Fruit fly (Drosophila melanogaster): ENCODE results near the gene sinah.

Gene sinah

dm6 chr3L:16875959-16876358, 17.1 kb downstream of the sinah start:
- TF ChIP-seq Ets96B (tag; optimal IDR thresholded peaks at IDR 0.05) = no peak

- TF ChIP-seq salr (GFP tag; optimal IDR thresholded peaks at IDR 0.05) = no peak
- TF ChIP-seq Gug (GFP tag; IDR thresholded peaks at IDR 0.05) = no peak
- TF ChIP-seq fd59A (GFP tag; optimal IDR thresholded peaks at IDR 0.05) = no peak
- TF ChIP-seq eg (GFP tag; IDR thresholded peaks at IDR 0.05) = peak; percentile 33; the same call in 2 of the 3 replicates
- TF ChIP-seq svp (GFP tag) = peak; percentile 57
- TF ChIP-seq fkh (GFP tag; optimal IDR thresholded peaks at IDR 0.05) = peak; percentile 10
- no peak for TF ChIP-seq Sox15 (GFP tag; optimal IDR thresholded peaks at IDR 0.05)
- peak; percentile 48 for TF ChIP-seq Eip78C (GFP tag)
- TF ChIP-seq vri (GFP tag; optimal IDR thresholded peaks at IDR 0.05) = peak; percentile 2
- TF ChIP-seq CG8632 (GFP tag; optimal IDR thresholded peaks at IDR 0.05) = no peak
- TF ChIP-seq CG6163 (GFP tag; IDR thresholded peaks at IDR 0.05) = 0 out of 3 replicates have a peak, but pooled peaks have one; percentile 34
- TF ChIP-seq pdm3 (GFP tag; optimal IDR thresholded peaks at IDR 0.05) = no peak
Observed at dm6 chr3L:16876785-16877468, 18.0 kb downstream of the sinah start, which contains the start of gene CG32170. Gene CG32170 (plus strand): TSS chr3L:16877309.

- TF ChIP-seq net (GFP tag; optimal IDR thresholded peaks at IDR 0.05) = no peak
- TF ChIP-seq svp (GFP tag) = peak; percentile 92
- TF ChIP-seq dsx (GFP tag; optimal IDR thresholded peaks at IDR 0.05; ENCODE audit: poor library complexity, severe bottlenecking) = peak; percentile 15
- TF ChIP-seq vri (GFP tag; optimal IDR thresholded peaks at IDR 0.05) = peak; percentile 91
Observed at dm6 chr3L:16878830-16879536, 20.1 kb downstream of the sinah start.

dm6 chr3L:16881097-16881496, 22.2 kb downstream of the sinah start:
- TF ChIP-seq Hr39 (GFP tag; optimal IDR thresholded peaks at IDR 0.05) (no peak), CG6276 (GFP tag; optimal IDR thresholded peaks at IDR 0.05) (peak; percentile 7), Eip78C (GFP tag) (peak; percentile 5), CG31627 (GFP tag; optimal IDR thresholded peaks at IDR 0.05) (no peak), eg (GFP tag; IDR thresholded peaks at IDR 0.05) (0 out of 3 replicates have a peak, but pooled peaks have one; percentile 29), svp (GFP tag) (no peak), CG32006 (GFP tag; optimal IDR thresholded peaks at IDR 0.05) (peak; percentile 44), dsx (GFP tag; optimal IDR thresholded peaks at IDR 0.05; ENCODE audit: poor library complexity, severe bottlenecking) (no peak), CG6854 (GFP tag; optimal IDR thresholded peaks at IDR 0.05) (no peak), net (GFP tag; optimal IDR thresholded peaks at IDR 0.05) (no peak), acj6 (GFP tag; optimal IDR thresholded peaks at IDR 0.05) (no peak)

- TF ChIP-seq Eip78C (GFP tag) (peak; percentile 27), Ets21C (GFP tag; optimal IDR thresholded peaks at IDR 0.05) (no peak), CG10669 (GFP tag; optimal IDR thresholded peaks at IDR 0.05) (no peak), cyc (GFP tag; optimal IDR thresholded peaks at IDR 0.05) (no peak), dsx (GFP tag; optimal IDR thresholded peaks at IDR 0.05; ENCODE audit: poor library complexity, severe bottlenecking) (peak; percentile 54), ss (GFP tag; optimal IDR thresholded peaks at IDR 0.05) (no peak), fkh (GFP tag; optimal IDR thresholded peaks at IDR 0.05) (no peak), Met (GFP tag; optimal IDR thresholded peaks at IDR 0.05) (peak; percentile 10), CG31627 (GFP tag; optimal IDR thresholded peaks at IDR 0.05) (no peak), CG6808 (GFP tag; optimal IDR thresholded peaks at IDR 0.05) (no peak), spab (GFP tag; optimal IDR thresholded peaks at IDR 0.05) (no peak), Sox102F (GFP tag; optimal IDR thresholded peaks at IDR 0.05) (no peak), esn (GFP tag; optimal IDR thresholded peaks at IDR 0.05) (peak; percentile 17), OdsH (GFP tag; optimal IDR thresholded peaks at IDR 0.05) (no peak), CG3919 (GFP tag; optimal IDR thresholded peaks at IDR 0.05) (no peak), CG11902 (GFP tag; optimal IDR thresholded peaks at IDR 0.05) (no peak), vri (GFP tag; optimal IDR thresholded peaks at IDR 0.05) (peak; percentile 5), achi (GFP tag; optimal IDR thresholded peaks at IDR 0.05) (no peak), CG6163 (GFP tag; IDR thresholded peaks at IDR 0.05) (no peak), pdm3 (GFP tag; optimal IDR thresholded peaks at IDR 0.05) (peak; percentile 32), CG34406 (GFP tag; optimal IDR thresholded peaks at IDR 0.05) (no peak), net (GFP tag; optimal IDR thresholded peaks at IDR 0.05) (no peak), Hr39 (GFP tag; optimal IDR thresholded peaks at IDR 0.05) (no peak)
Observed at dm6 chr3L:16884037-16884436, 25.2 kb downstream of the sinah start.
